Fruit fly (Drosophila melanogaster): ENCODE results near the gene Hsp27.

The Hsp27 gene

DNA sequence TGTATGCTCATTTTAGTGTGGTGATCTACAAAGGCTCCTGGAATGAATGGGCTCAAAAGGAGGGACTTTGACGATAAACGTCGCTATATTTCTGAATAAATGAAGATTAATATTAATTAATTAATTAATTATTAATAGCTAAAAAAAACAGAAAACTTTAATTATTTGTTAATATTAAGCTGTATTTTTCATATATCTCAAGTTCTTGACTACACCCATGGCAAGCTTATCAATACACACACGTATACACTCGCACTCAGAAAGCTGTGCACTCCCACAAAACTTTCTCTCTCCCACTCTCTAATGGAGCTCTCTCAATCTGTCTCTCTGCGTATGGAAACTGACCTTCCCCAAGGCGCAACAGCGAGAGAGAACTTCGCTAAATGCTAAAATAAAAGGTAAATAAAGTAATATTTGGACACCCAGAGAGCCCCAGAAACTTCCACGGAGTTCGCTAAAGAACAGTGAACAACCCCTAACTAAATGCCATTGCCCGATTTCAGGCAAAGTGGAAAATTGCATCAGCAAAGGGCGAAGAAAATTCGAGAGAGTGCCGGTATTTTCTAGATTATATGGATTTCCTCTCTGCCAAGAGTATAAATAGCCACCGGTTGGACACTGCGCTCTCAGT is 10.4 kb upstream of the Hsp27 start (continued):
- TF ChIP-seq ewg (GFP tag; optimal IDR thresholded peaks at IDR 0.05) (peak; percentile 60), tna (GFP tag; IDR thresholded peaks at IDR 0.05; ENCODE audit: partially characterized antibody) (no peak; the same call in 1 of the 2 replicates), CG11085 (GFP tag; IDR thresholded peaks at IDR 0.05) (no peak), CG8089 (GFP tag; optimal IDR thresholded peaks at IDR 0.05) (no peak), seq (GFP tag; IDR thresholded peaks at IDR 0.05) (peak; percentile 54), run (tag; optimal IDR thresholded peaks at IDR 0.05) (peak; percentile 36), ttk (GFP tag; IDR thresholded peaks at IDR 0.05) (no peak), CG4404 (GFP tag; IDR thresholded peaks at IDR 0.05) (peak; percentile 33; the same call in 1 of the 2 replicates), CG3163 (GFP tag; optimal IDR thresholded peaks at IDR 0.05) (no peak), Sry-δ (GFP tag; optimal IDR thresholded peaks at IDR 0.05) (no peak), CG32532 (GFP tag; IDR thresholded peaks at IDR 0.05) (peak; percentile 84), pho (GFP tag; optimal IDR thresholded peaks at IDR 0.05) (no peak), CG10321 (GFP tag; IDR thresholded peaks at IDR 0.05) (no peak), dm (GFP tag; optimal IDR thresholded peaks at IDR 0.05) (no peak), Meics (GFP tag; optimal IDR thresholded peaks at IDR 0.05) (peak; percentile 71), CG12659 (GFP tag; optimal IDR thresholded peaks at IDR 0.05) (peak; percentile 74), zfh1 (GFP tag; IDR thresholded peaks at IDR 0.05) (peak; percentile 77), CG15601 (tag; optimal IDR thresholded peaks at IDR 0.05) (peak; percentile 64), sisA (GFP tag; IDR thresholded peaks at IDR 0.05) (peak; percentile 72), exex (tag; optimal IDR thresholded peaks at IDR 0.05) (no peak), lmd (GFP tag; IDR thresholded peaks at IDR 0.05) (peak; percentile 75), gcm2 (GFP tag; optimal IDR thresholded peaks at IDR 0.05) (no peak), phol (tag; optimal IDR thresholded peaks at IDR 0.05) (peak; percentile 68), CG2712 (tag; optimal IDR thresholded peaks at IDR 0.05) (peak; percentile 72), CG18476 (GFP tag; optimal IDR thresholded peaks at IDR 0.05) (peak; percentile 60), gce (GFP tag; IDR thresholded peaks at IDR 0.05) (0 out of 3 replicates have a peak, but pooled peaks have one; percentile 62), sens (GFP tag) (peak; percentile 89), CG6689 (GFP tag; IDR thresholded peaks at IDR 0.05) (peak; percentile 69), Oli (tag; optimal IDR thresholded peaks at IDR 0.05) (peak; percentile 72), ab (GFP tag; optimal IDR thresholded peaks at IDR 0.05) (no peak), luna (GFP tag; optimal IDR thresholded peaks at IDR 0.05) (no peak), CG13123 (GFP tag; optimal IDR thresholded peaks at IDR 0.05) (no peak), CG14710 (tag; optimal IDR thresholded peaks at IDR 0.05) (peak; percentile 60), ash1 (GFP tag; optimal IDR thresholded peaks at IDR 0.05) (no peak), Deaf1 (tag; optimal IDR thresholded peaks at IDR 0.05) (no peak), jumu (GFP tag; optimal IDR thresholded peaks at IDR 0.05) (no peak), gem (tag; optimal IDR thresholded peaks at IDR 0.05) (peak; percentile 83), CG30431 (GFP tag; optimal IDR thresholded peaks at IDR 0.05) (no peak), pfk (GFP tag; optimal IDR thresholded peaks at IDR 0.05) (no peak), aop (GFP tag; IDR thresholded peaks at IDR 0.05) (no peak), CG4282 (GFP tag; optimal IDR thresholded peaks at IDR 0.05) (no peak), gfzf (GFP tag; optimal IDR thresholded peaks at IDR 0.05) (no peak), CG7928 (GFP tag; optimal IDR thresholded peaks at IDR 0.05) (peak; percentile 33), Mrtf (GFP tag; IDR thresholded peaks at IDR 0.05) (peak; percentile 18; the same call in 1 of the 3 replicates), h (optimal IDR thresholded peaks at IDR 0.05) (no peak), CG9876 (GFP tag; optimal IDR thresholded peaks at IDR 0.05) (no peak), CG13287 (GFP tag; IDR thresholded peaks at IDR 0.05; ENCODE audit: partially characterized antibody) (peak; percentile 52), fd64A (GFP tag; optimal IDR thresholded peaks at IDR 0.05) (no peak), sima (GFP tag; optimal IDR thresholded peaks at IDR 0.05) (no peak), Adf1 (GFP tag; IDR thresholded peaks at IDR 0.05) (no peak), CG7963 (GFP tag; IDR thresholded peaks at IDR 0.05; ENCODE audit: partially characterized antibody) (no peak)
